Fruit fly (Drosophila melanogaster): Measurements from ENCODE around the gene ttm3.

DNA sequence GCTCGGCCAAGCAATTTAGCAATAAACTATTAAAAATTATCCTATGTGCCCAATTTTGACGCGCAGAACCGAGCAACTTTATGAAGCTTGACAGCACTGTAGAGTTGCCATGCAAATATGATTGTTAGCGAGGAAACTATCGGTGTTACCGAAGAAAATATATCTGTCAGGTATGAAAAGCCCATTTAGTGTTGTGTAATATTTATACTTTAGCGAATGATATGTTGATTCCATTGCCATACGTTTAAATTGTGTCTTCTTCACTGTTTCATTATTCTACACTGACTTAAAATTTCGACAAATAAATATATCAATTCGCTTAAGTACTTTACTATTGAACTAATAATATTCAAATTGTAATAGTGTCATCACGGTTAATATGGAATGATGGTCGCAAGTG is 35.7 kb upstream of the ttm3 start, which contains the start of gene CG31601:
- TF ChIP-seq OdsH (GFP tag; optimal IDR thresholded peaks at IDR 0.05) (no peak), Sp1 (GFP tag; optimal IDR thresholded peaks at IDR 0.05) (no peak), dmrt93B (GFP tag; optimal IDR thresholded peaks at IDR 0.05) (no peak), Hr78 (GFP tag; optimal IDR thresholded peaks at IDR 0.05) (no peak), Dfd (GFP tag; optimal IDR thresholded peaks at IDR 0.05) (no peak), sv (GFP tag; optimal IDR thresholded peaks at IDR 0.05) (no peak), GATAd (GFP tag; optimal IDR thresholded peaks at IDR 0.05) (no peak), fru (GFP tag; optimal IDR thresholded peaks at IDR 0.05) (no peak), br (GFP tag; optimal IDR thresholded peaks at IDR 0.05) (no peak), Abd-B (GFP tag; optimal IDR thresholded peaks at IDR 0.05) (no peak), jim (GFP tag; optimal IDR thresholded peaks at IDR 0.05) (no peak), sage (GFP tag; optimal IDR thresholded peaks at IDR 0.05) (no peak), CG32264 (GFP tag; optimal IDR thresholded peaks at IDR 0.05) (no peak), Mio (GFP tag; optimal IDR thresholded peaks at IDR 0.05) (no peak)

Data from whole organism, wandering third instar larva.